Fruit fly (Drosophila melanogaster) whole organism, embryonic: ENCODE measurements around the gene CtsF.

Experiments
- Abd-B ChIP-seq: fragments of 200-800 bp; sonication (Bioruptor generic); optimal IDR thresholded peaks from 2 replicates; lab custom pipeline; 2018; ENCODE audit warnings: missing biosample characterization, mild to moderate bottlenecking, missing genetic modification characterization, moderate library complexity
- B-H2 ChIP-seq: fragments of 200-800 bp; sonication (Bioruptor generic); optimal IDR thresholded peaks from 2 replicates; lab custom pipeline; 2018; ENCODE audit warnings: missing biosample characterization, mild to moderate bottlenecking, missing genetic modification characterization
- Blimp-1 ChIP-seq: fragments of 200-800 bp; sonication (Bioruptor generic); optimal IDR thresholded peaks from 3 replicates; lab custom pipeline; 2018; ENCODE audit warnings: missing biosample characterization, missing genetic modification characterization, mild to moderate bottlenecking, moderate library complexity, missing genetic modification reagents
- Bteb2 ChIP-seq: fragments of 200-800 bp; sonication (Bioruptor generic); optimal IDR thresholded peaks from 2 replicates; lab custom pipeline; 2016; ENCODE audit warnings: missing biosample characterization, missing genetic modification characterization
- CG10267 ChIP-seq: fragments of 200-800 bp; sonication (Bioruptor generic); optimal IDR thresholded peaks from 2 replicates; lab custom pipeline; 2018; ENCODE audit warnings: missing biosample characterization, mild to moderate bottlenecking, missing genetic modification characterization, moderate library complexity
- CG10654 ChIP-seq: fragments of 200-800 bp; sonication (Bioruptor generic); optimal IDR thresholded peaks from 2 replicates; lab custom pipeline; 2016; ENCODE audit warnings: missing biosample characterization, missing genetic modification characterization
- CG11085 ChIP-seq: fragments of 200-800 bp; sonication (Bioruptor generic); IDR thresholded peaks from 2 replicates; pipeline ENCODE4 v1.3.6; 2022; ENCODE audit warnings: missing biosample characterization, missing genetic modification characterization
- CG12104 ChIP-seq: fragments of 200-800 bp; sonication (Bioruptor generic); optimal IDR thresholded peaks from 3 replicates; lab custom pipeline; 2016; ENCODE audit warnings: missing biosample characterization, missing genetic modification characterization
- CG1233 ChIP-seq: fragments of 200-800 bp; sonication (Bioruptor generic); optimal IDR thresholded peaks from 4 replicates; lab custom pipeline; 2018; ENCODE audit warnings: missing biosample characterization, mild to moderate bottlenecking, missing genetic modification characterization
- CG15073 ChIP-seq: fragments of 200-800 bp; sonication (Bioruptor generic); optimal IDR thresholded peaks from 2 replicates; lab custom pipeline; 2016; ENCODE audit warnings: missing biosample characterization, missing genetic modification characterization
- CG15269 ChIP-seq: fragments of 200-800 bp; sonication (Bioruptor generic); optimal IDR thresholded peaks from 2 replicates; lab custom pipeline; 2018; ENCODE audit warnings: missing biosample characterization, mild to moderate bottlenecking, missing genetic modification characterization, moderate library complexity
- CG17385 ChIP-seq: fragments of 200-800 bp; sonication (Bioruptor generic); optimal IDR thresholded peaks from 3 replicates; lab custom pipeline; 2018; ENCODE audit warnings: missing biosample characterization, mild to moderate bottlenecking, missing genetic modification characterization
- CG18619 ChIP-seq: fragments of 200-800 bp; sonication (Bioruptor generic); optimal IDR thresholded peaks from 3 replicates; lab custom pipeline; 2017; ENCODE audit warnings: missing biosample characterization, mild to moderate bottlenecking, missing genetic modification characterization
- CG31224 ChIP-seq: fragments of 200-800 bp; sonication (Bioruptor generic); IDR thresholded peaks from 2 replicates; pipeline ENCODE4 v1.3.6; 2022; ENCODE audit warnings: missing biosample characterization, missing genetic modification characterization
- CG31388 ChIP-seq: fragments of 200-800 bp; sonication (Bioruptor generic); optimal IDR thresholded peaks from 2 replicates; lab custom pipeline; 2016; ENCODE audit warnings: missing biosample characterization, missing genetic modification characterization
- CG4820 ChIP-seq: fragments of 200-800 bp; sonication (Bioruptor generic); optimal IDR thresholded peaks from 3 replicates; lab custom pipeline; 2016; ENCODE audit warnings: missing biosample characterization, missing genetic modification characterization
- CG7271 ChIP-seq: fragments of 200-800 bp; sonication (Bioruptor generic); optimal IDR thresholded peaks from 2 replicates; lab custom pipeline; 2018; ENCODE audit warnings: missing biosample characterization, mild to moderate bottlenecking, missing genetic modification characterization, moderate library complexity
- CG7786 ChIP-seq: fragments of 200-800 bp; sonication (Bioruptor generic); optimal IDR thresholded peaks from 2 replicates; lab custom pipeline; 2016; ENCODE audit warnings: missing biosample characterization, missing genetic modification characterization
- CG8281 ChIP-seq: fragments of 200-800 bp; sonication (Bioruptor generic); optimal IDR thresholded peaks from 2 replicates; lab custom pipeline; 2018; ENCODE audit warnings: missing biosample characterization, mild to moderate bottlenecking, missing genetic modification characterization, moderate library complexity
- CG8290 ChIP-seq, 3 experiments: fragments of 200-800 bp; sonication (Bioruptor generic); optimal IDR thresholded peaks; 2 replicates each; lab custom pipeline; 2016 to 2019; ENCODE audit warnings: missing biosample characterization in 3 of 3, missing genetic modification characterization in 3 of 3, mild to moderate bottlenecking in 2 of 3, moderate library complexity in 1 of 3
- Chrac-16 ChIP-seq: fragments of 200-800 bp; sonication (Bioruptor generic); optimal IDR thresholded peaks from 3 replicates; lab custom pipeline; 2016; ENCODE audit warnings: missing biosample characterization, missing genetic modification characterization
- D19A ChIP-seq: fragments of 200-800 bp; optimal IDR thresholded peaks from 3 replicates; lab custom pipeline; 2019; ENCODE audit warnings: missing biosample characterization, mild to moderate bottlenecking, missing genetic modification characterization, moderate library complexity
- Doc3 ChIP-seq: fragments of 200-800 bp; sonication (Bioruptor generic); IDR thresholded peaks from 3 replicates; pipeline ENCODE4 v1.3.6; 2022; ENCODE audit warnings: missing biosample characterization, missing genetic modification characterization; ENCODE audit not compliant: partially characterized antibody
- GATAe ChIP-seq: fragments of 200-800 bp; sonication (Bioruptor generic); conservative IDR thresholded peaks from 2 replicates; pipeline ENCODE4 v1.3.6; 2022; ENCODE audit warnings: missing biosample characterization, missing genetic modification characterization
- Hand ChIP-seq: fragments of 200-800 bp; sonication (Bioruptor generic); optimal IDR thresholded peaks from 2 replicates; lab custom pipeline; 2017; ENCODE audit warnings: mild to moderate bottlenecking, missing biosample characterization, missing genetic modification reagents, missing genetic modification characterization
- HmgZ ChIP-seq: fragments of 200-800 bp; sonication (Bioruptor generic); optimal IDR thresholded peaks from 2 replicates; lab custom pipeline; 2018; ENCODE audit warnings: missing biosample characterization, mild to moderate bottlenecking, missing genetic modification characterization
- Med ChIP-seq: fragments of 200-800 bp; sonication (Bioruptor generic); peaks from one replicate; lab custom pipeline; 2016; ENCODE audit warnings: missing biosample characterization, missing genetic modification characterization, mild to moderate bottlenecking, inconsistent platforms, moderate library complexity
- Myb ChIP-seq: fragments of 200-800 bp; sonication (Bioruptor generic); optimal IDR thresholded peaks from 2 replicates; lab custom pipeline; 2016; ENCODE audit warnings: missing biosample characterization, missing genetic modification characterization
- Nf-YA ChIP-seq: fragments of 200-800 bp; sonication (Bioruptor generic); IDR thresholded peaks from 2 replicates; pipeline ENCODE4 v1.3.6; 2022; ENCODE audit warnings: missing biosample characterization, missing genetic modification characterization
- Six4 ChIP-seq: fragments of 200-800 bp; sonication (Bioruptor generic); optimal IDR thresholded peaks from 2 replicates; lab custom pipeline; 2016; ENCODE audit warnings: missing biosample characterization, missing genetic modification characterization
- Sox102F ChIP-seq: fragments of 200-800 bp; sonication (Bioruptor generic); optimal IDR thresholded peaks from 2 replicates; lab custom pipeline; 2018; ENCODE audit warnings: missing biosample characterization, mild to moderate bottlenecking, missing genetic modification characterization, moderate library complexity
- Sry-δ ChIP-seq: fragments of 200-800 bp; sonication (Bioruptor generic); optimal IDR thresholded peaks from 2 replicates; lab custom pipeline; 2016; ENCODE audit warnings: missing biosample characterization, missing genetic modification characterization
- Tbp ChIP-seq: fragments of >200 bp; optimal IDR thresholded peaks from 2 replicates; lab custom pipeline; 2018; ENCODE audit warnings: missing biosample characterization, missing genetic modification characterization
- bsh ChIP-seq, 2 experiments: fragments of 200-800 bp; sonication (Bioruptor generic); optimal IDR thresholded peaks; 2 replicates each; lab custom pipeline; 2017 to 2018; ENCODE audit warnings: mild to moderate bottlenecking in 2 of 2, missing biosample characterization in 2 of 2, missing genetic modification characterization in 2 of 2, moderate library complexity in 1 of 2
- dmrt99B ChIP-seq: fragments of 200-800 bp; sonication (Bioruptor generic); optimal IDR thresholded peaks from 2 replicates; lab custom pipeline; 2018; ENCODE audit warnings: missing biosample characterization, mild to moderate bottlenecking, missing genetic modification characterization, moderate library complexity
- exex ChIP-seq: fragments of 200-800 bp; sonication (Bioruptor generic); optimal IDR thresholded peaks from 4 replicates; lab custom pipeline; 2018; ENCODE audit warnings: missing biosample characterization, mild to moderate bottlenecking, missing genetic modification characterization, moderate library complexity
- gem ChIP-seq: fragments of 200-800 bp; sonication (Bioruptor generic); optimal IDR thresholded peaks from 2 replicates; lab custom pipeline; 2019; ENCODE audit warnings: missing biosample characterization, mild to moderate bottlenecking, missing genetic modification characterization, moderate library complexity
- kay ChIP-seq: fragments of 200-800 bp; sonication (Bioruptor generic); optimal IDR thresholded peaks from 2 replicates; lab custom pipeline; 2016; ENCODE audit warnings: missing biosample characterization, missing genetic modification characterization
- lab ChIP-seq: fragments of 200-800 bp; sonication (Bioruptor generic); optimal IDR thresholded peaks from 3 replicates; lab custom pipeline; 2017; ENCODE audit warnings: missing biosample characterization, missing genetic modification characterization, mild to moderate bottlenecking, moderate library complexity, missing genetic modification reagents
- nau ChIP-seq: fragments of 200-800 bp; sonication (Bioruptor generic); optimal IDR thresholded peaks from 3 replicates; lab custom pipeline; 2017; ENCODE audit warnings: missing biosample characterization, mild to moderate bottlenecking, missing genetic modification characterization, missing genetic modification reagents
- onecut ChIP-seq: fragments of 200-800 bp; sonication (Bioruptor generic); IDR thresholded peaks from 2 replicates; pipeline ENCODE4 v1.3.6; 2022; ENCODE audit warnings: missing biosample characterization, missing genetic modification characterization
- peb ChIP-seq: fragments of 200-800 bp; sonication (Bioruptor generic); IDR thresholded peaks from 2 replicates; pipeline ENCODE4 v1.3.6; 2022; ENCODE audit warnings: missing biosample characterization, missing genetic modification characterization
- pnt ChIP-seq: fragments of 200-800 bp; sonication (Bioruptor generic); optimal IDR thresholded peaks from 3 replicates; lab custom pipeline; 2016; ENCODE audit warnings: missing biosample characterization, missing genetic modification characterization
- repo ChIP-seq: fragments of 200-800 bp; sonication (Bioruptor generic); optimal IDR thresholded peaks from 2 replicates; lab custom pipeline; 2016; ENCODE audit warnings: missing biosample characterization, missing genetic modification characterization
- shn ChIP-seq: fragments of 200-800 bp; sonication (Bioruptor generic); optimal IDR thresholded peaks from 3 replicates; lab custom pipeline; 2016; ENCODE audit warnings: missing biosample characterization, missing genetic modification characterization
- so ChIP-seq: fragments of 200-800 bp; sonication (Bioruptor generic); IDR thresholded peaks from 3 replicates; pipeline ENCODE4 v1.3.6; 2022; ENCODE audit warnings: missing biosample characterization, missing genetic modification characterization
- vfl ChIP-seq: fragments of 200-800 bp; sonication (Bioruptor generic); optimal IDR thresholded peaks from 2 replicates; lab custom pipeline; 2016; ENCODE audit warnings: missing biosample characterization, missing genetic modification characterization
- wdn ChIP-seq: fragments of 200-800 bp; sonication (Bioruptor generic); IDR thresholded peaks from 2 replicates; pipeline ENCODE4 v1.3.6; 2022; ENCODE audit warnings: missing biosample characterization, missing genetic modification characterization
- z ChIP-seq: fragments of 200-800 bp; sonication (Bioruptor generic); IDR thresholded peaks from 3 replicates; pipeline ENCODE4 v1.3.6; 2022; ENCODE audit warnings: missing biosample characterization, missing genetic modification characterization

The CtsF gene

dm6 chr3R:5298599-5299307 is 47.2 kb upstream of the CtsF start (continued):
- TF ChIP-seq Chrac-16 (GFP tag; lab: Kevin White, UChicago) (peak; percentile 72), so (GFP tag; lab: Robert Waterston, UW) (no peak), Sry-δ (GFP tag; lab: Kevin White, UChicago) (peak; percentile 27), CG10654 (GFP tag; lab: Kevin White, UChicago) (peak; percentile 35), dmrt99B (tag; lab: Kevin White, UChicago) (peak; percentile 29), repo (GFP tag; lab: Kevin White, UChicago) (peak; percentile 52), nau (no peak), CG8281 (peak; percentile 40), exex (tag; lab: Kevin White, UChicago) (no peak), Tbp (no peak), Med (GFP tag; lab: Kevin White, UChicago) (peak; percentile 95), gem (tag; lab: Kevin White, UChicago) (peak; percentile 57), CG7786 (no peak), CG7271 (no peak), lab (peak; percentile 52), Sox102F (GFP tag; lab: Kevin White, UChicago) (peak; percentile 60), Myb (GFP tag; lab: Kevin White, UChicago) (peak; percentile 43), B-H2 (GFP tag; lab: Kevin White, UChicago) (peak; percentile 52), pnt (peak; percentile 65), CG15073 (GFP tag; lab: Kevin White, UChicago) (peak; percentile 14), CG18619 (GFP tag; lab: Kevin White, UChicago) (peak; percentile 54), D19A (no peak), wdn (GFP tag; lab: Robert Waterston, UW) (peak; percentile 35; the same call in 1 of the 2 replicates), bsh (GFP tag; optimal IDR thresholded peaks at IDR 0.05; lab: Kevin White, UChicago) (peak in 1 of 2 experiments; percentile 39), CG11085 (GFP tag; lab: Robert Waterston, UW) (peak; percentile 70), CG31388 (GFP tag; lab: Kevin White, UChicago) (peak; percentile 37), CG10267 (peak; percentile 37), shn (GFP tag; lab: Kevin White, UChicago) (peak; percentile 38), Bteb2 (GFP tag; lab: Kevin White, UChicago) (no peak), CG12104 (GFP tag; lab: Kevin White, UChicago) (peak; percentile 28), Six4 (GFP tag; lab: Kevin White, UChicago) (no peak), CG1233 (GFP tag; lab: Kevin White, UChicago) (peak; percentile 33), Abd-B (GFP tag; lab: Kevin White, UChicago) (no peak), HmgZ (peak; percentile 70), CG4820 (GFP tag; lab: Kevin White, UChicago) (peak; percentile 59), kay (GFP tag; lab: Kevin White, UChicago) (peak; percentile 29), vfl (GFP tag; lab: Kevin White, UChicago) (no peak), onecut (peak; percentile 61; the same call in 1 of the 2 replicates), Blimp-1 (peak; percentile 61), peb (no peak), Nf-YA (no peak), CG8290 (GFP tag; optimal IDR thresholded peaks at IDR 0.05; lab: Kevin White, UChicago) (peak; percentile 36), CG8290 (tag; optimal IDR thresholded peaks at IDR 0.05; lab: Kevin White, UChicago) (peak in 1 of 2 experiments; percentile 79), GATAe (no peak), CG31224 (GFP tag; lab: Robert Waterston, UW) (no peak), z (no peak), CG15269 (tag; lab: Kevin White, UChicago) (peak; percentile 49), CG17385 (peak; percentile 27), Doc3 (no peak), Hand (GFP tag; lab: Kevin White, UChicago) (no peak)
